Worm (Caenorhabditis elegans) whole organism, young adult: ENCODE data around the gene lnkn-1.

ENCODE experiments used
- F22D6.2 ChIP-seq: sonication (generic microtip); optimal IDR thresholded peaks from 2 replicates; lab custom pipeline; 2016; ENCODE audit warnings: mild to moderate bottlenecking, missing genetic modification characterization, missing compliant biosample characterization
- F33H1.4 ChIP-seq: fragments of 200-800 bp; sonication (Bioruptor generic); IDR thresholded peaks from 2 replicates; pipeline ENCODE4 v1.3.6; 2022; ENCODE audit warnings: missing genetic modification reagents, missing genetic modification characterization, missing compliant biosample characterization
- Y53G8AR.9 ChIP-seq: fragments of 200-800 bp; sonication (Bioruptor generic); conservative IDR thresholded peaks from 2 replicates; pipeline ENCODE4 v1.3.6; 2022; ENCODE audit warnings: missing genetic modification reagents, missing genetic modification characterization, missing compliant biosample characterization
- Y79H2A.3 ChIP-seq: fragments of 200-800 bp; sonication (Bioruptor generic); conservative IDR thresholded peaks from 2 replicates; pipeline ENCODE4 v1.3.6; 2022; ENCODE audit warnings: missing genetic modification reagents, missing genetic modification characterization, missing compliant biosample characterization
- Y95B8A.8 ChIP-seq: fragments of 200-800 bp; sonication (Bioruptor generic); IDR thresholded peaks from 2 replicates; pipeline ENCODE4 v1.3.6; 2022; ENCODE audit warnings: missing genetic modification reagents, missing genetic modification characterization, missing compliant biosample characterization
- ama-1 ChIP-seq, 3 experiments: fragments of 150-350 bp in 1 of 3; sonication (generic microtip) in 2 of 3; optimal IDR thresholded peaks; 2 replicates each; lab custom pipeline; 2014 to 2018; ENCODE audit warnings: missing biosample characterization in 2 of 3, missing genetic modification characterization in 2 of 3, missing genetic modification reagents in 2 of 3
- aptf-2 ChIP-seq: fragments of 200-800 bp; sonication (Bioruptor generic); conservative IDR thresholded peaks from 2 replicates; pipeline ENCODE4 v1.3.6; 2022; ENCODE audit warnings: missing genetic modification reagents, missing genetic modification characterization, missing compliant biosample characterization
- aptf-3 ChIP-seq: fragments of 200-800 bp; sonication (Bioruptor generic); IDR thresholded peaks from 2 replicates; pipeline ENCODE4 v1.3.6; 2022; ENCODE audit warnings: missing genetic modification characterization, missing compliant biosample characterization
- atf-7 ChIP-seq: sonication (generic microtip); optimal IDR thresholded peaks from 2 replicates; lab custom pipeline; 2017; ENCODE audit warnings: mild to moderate bottlenecking, missing genetic modification characterization, missing compliant biosample characterization
- attf-3 ChIP-seq: fragments of 200-800 bp; sonication (Bioruptor generic); conservative IDR thresholded peaks from 2 replicates; pipeline ENCODE4 v1.3.6; 2022; ENCODE audit warnings: missing genetic modification reagents, missing genetic modification characterization, missing compliant biosample characterization
- cebp-2 ChIP-seq: fragments of 200-800 bp; sonication (Bioruptor generic); IDR thresholded peaks from 2 replicates; pipeline ENCODE4 v1.3.6; 2022; ENCODE audit warnings: missing genetic modification characterization, missing compliant biosample characterization
- dpl-1 ChIP-seq: fragments of 150-350 bp; optimal IDR thresholded peaks from 2 replicates; lab custom pipeline; 2014; ENCODE audit warnings: missing biosample characterization, missing genetic modification reagents, missing genetic modification characterization
- efl-1 ChIP-seq: fragments of 150-350 bp; optimal IDR thresholded peaks from 2 replicates; lab custom pipeline; 2014; ENCODE audit warnings: missing biosample characterization, missing genetic modification reagents, missing genetic modification characterization
- egl-18 ChIP-seq: fragments of 200-800 bp; sonication (Bioruptor generic); IDR thresholded peaks from 2 replicates; pipeline ENCODE4 v1.3.6; 2022; ENCODE audit warnings: missing genetic modification reagents, missing genetic modification characterization, missing compliant biosample characterization
- egl-44 ChIP-seq: fragments of 200-800 bp; sonication (Bioruptor generic); IDR thresholded peaks from 2 replicates; pipeline ENCODE4 v1.3.6; 2022; ENCODE audit warnings: missing genetic modification reagents, missing genetic modification characterization, missing compliant biosample characterization
- fkh-3 ChIP-seq: sonication (generic microtip); optimal IDR thresholded peaks from 2 replicates; lab custom pipeline; 2016; ENCODE audit warnings: mild to moderate bottlenecking, missing genetic modification characterization, missing compliant biosample characterization
- him-1 ChIP-seq: sonication (generic microtip); optimal IDR thresholded peaks from 2 replicates; lab custom pipeline; 2016; ENCODE audit warnings: missing genotype, missing genetic modification reagents, missing genetic modification characterization, missing compliant biosample characterization
- hmg-1.2 ChIP-seq: fragments of 200-800 bp; sonication (Bioruptor generic); IDR thresholded peaks from 2 replicates; pipeline ENCODE4 v1.3.6; 2022; ENCODE audit warnings: missing genetic modification reagents, missing genetic modification characterization, missing compliant biosample characterization
- let-607 ChIP-seq, 2 experiments: fragments of 200-800 bp in 1 of 2; sonication (Bioruptor generic) in 1 of 2; sonication (generic microtip) in 1 of 2; optimal IDR thresholded peaks; 2 replicates each; lab custom pipeline; 2016 to 2018; ENCODE audit warnings: mild to moderate bottlenecking in 2 of 2, missing compliant biosample characterization in 2 of 2, missing genetic modification characterization in 2 of 2, moderate library complexity in 2 of 2, missing genotype in 1 of 2
- lsl-1 ChIP-seq: fragments of 200-800 bp; sonication (Bioruptor generic); optimal IDR thresholded peaks from 2 replicates; lab custom pipeline; 2018; ENCODE audit warnings: mild to moderate bottlenecking, missing genetic modification characterization, moderate library complexity, missing compliant biosample characterization
- madf-6 ChIP-seq: fragments of 200-800 bp; sonication (Bioruptor generic); IDR thresholded peaks from 2 replicates; pipeline ENCODE4 v1.3.6; 2022; ENCODE audit warnings: missing genetic modification reagents, missing genetic modification characterization, missing compliant biosample characterization
- madf-8 ChIP-seq: fragments of 200-800 bp; sonication (Bioruptor generic); conservative IDR thresholded peaks from 2 replicates; pipeline ENCODE4 v1.3.6; 2022; ENCODE audit warnings: missing genetic modification reagents, missing genetic modification characterization, missing compliant biosample characterization
- mel-28 ChIP-seq: sonication (generic microtip); optimal IDR thresholded peaks from 2 replicates; lab custom pipeline; 2016; ENCODE audit warnings: borderline replicate concordance, mild to moderate bottlenecking, missing genetic modification characterization, missing compliant biosample characterization
- nfyb-1 ChIP-seq: fragments of 200-800 bp; sonication (Bioruptor generic); IDR thresholded peaks from 2 replicates; pipeline ENCODE4 v1.3.6; 2022; ENCODE audit warnings: missing genetic modification reagents, missing genetic modification characterization, missing compliant biosample characterization
- snpc-1.3 ChIP-seq: sonication (generic microtip); optimal IDR thresholded peaks from 2 replicates; lab custom pipeline; 2017; ENCODE audit warnings: missing genetic modification characterization, mild to moderate bottlenecking, missing compliant biosample characterization, antibody characterized with exemption, moderate library complexity, missing genotype, missing genetic modification reagents; ENCODE audit not compliant: insufficient read depth
- unc-62 ChIP-seq: fragments of 150-350 bp; optimal IDR thresholded peaks from 2 replicates; lab custom pipeline; 2014; ENCODE audit warnings: missing biosample characterization, missing genetic modification reagents, missing genetic modification characterization
- xnd-1 ChIP-seq: sonication (generic microtip); optimal IDR thresholded peaks from 2 replicates; lab custom pipeline; 2016; ENCODE audit warnings: missing genotype, missing genetic modification reagents, missing genetic modification characterization, missing compliant biosample characterization
- zim-3 ChIP-seq: sonication (generic microtip); optimal IDR thresholded peaks from 2 replicates; lab custom pipeline; 2017; ENCODE audit warnings: mild to moderate bottlenecking, missing genetic modification characterization, moderate library complexity, missing compliant biosample characterization
- ztf-22 ChIP-seq: fragments of 200-800 bp; sonication (Bioruptor generic); optimal IDR thresholded peaks from 2 replicates; lab custom pipeline; 2018; ENCODE audit warnings: mild to moderate bottlenecking, missing genetic modification characterization, moderate library complexity, missing compliant biosample characterization
- ztf-25 ChIP-seq: fragments of 200-800 bp; sonication (Bioruptor generic); IDR thresholded peaks from 2 replicates; pipeline ENCODE4 v1.3.6; 2022; ENCODE audit warnings: missing genetic modification reagents, missing genetic modification characterization, missing compliant biosample characterization
- ztf-3 ChIP-seq: fragments of 200-800 bp; sonication (Bioruptor generic); optimal IDR thresholded peaks from 2 replicates; lab custom pipeline; 2018; ENCODE audit warnings: mild to moderate bottlenecking, missing genetic modification characterization, missing compliant biosample characterization

The lnkn-1 gene

ce11 chrIII:8911598-8912194 lies 21.7 kb downstream of the lnkn-1 start, which contains the start of gene tpk-1:
TSS of gene tpk-1 (plus strand) at chrIII:8912144.
- TF ChIP-seq Y53G8AR.9 (GFP tag; lab: Robert Waterston, UW) = 0 out of 2 replicates have a peak, but pooled peaks have one; percentile 45
- no peak for TF ChIP-seq him-1 (tag; lab: Kevin White, UChicago)
- peak; percentile 2 for TF ChIP-seq atf-7 (tag; lab: Kevin White, UChicago)
- TF ChIP-seq nfyb-1 = peak; percentile 51; the same call in 1 of the 2 replicates

- no peak for TF ChIP-seq egl-44 (GFP tag; lab: Robert Waterston, UW)
Measured at ce11 chrIII:8913469-8913868, 23.4 kb downstream of the lnkn-1 start, which contains the start of gene trxr-2. TSS of gene trxr-2 (plus strand) at chrIII:8913769.

- peak; percentile 87 for TF ChIP-seq aptf-3 (GFP tag; lab: Robert Waterston, UW)
- no peak for TF ChIP-seq zim-3 (tag; lab: Kevin White, UChicago)
- TF ChIP-seq ztf-25 (GFP tag; lab: Robert Waterston, UW) = 0 out of 2 replicates have a peak, but pooled peaks have one; percentile 13
- TF ChIP-seq aptf-2 (GFP tag; lab: Robert Waterston, UW) = peak; percentile 99
- TF ChIP-seq madf-6 (GFP tag; lab: Robert Waterston, UW) = peak; percentile 85
- no peak for TF ChIP-seq ztf-22 (GFP tag; lab: Kevin White, UChicago)
- peak; percentile 26; the same call in 1 of the 2 replicates for TF ChIP-seq hmg-1.2
- peak; percentile 70 for TF ChIP-seq efl-1 (GFP tag; lab: Kevin White, UChicago)
- TF ChIP-seq let-607 (tag; optimal IDR thresholded peaks at IDR 0.05; lab: Kevin White, UChicago) = no peak
- peak; percentile 17 for TF ChIP-seq dpl-1 (GFP tag; lab: Kevin White, UChicago)
- TF ChIP-seq xnd-1 = peak; percentile 27
- TF ChIP-seq madf-8 = peak; percentile 27; the same call in 1 of the 2 replicates
- no peak for TF ChIP-seq egl-18
- TF ChIP-seq F33H1.4 (GFP tag; lab: Robert Waterston, UW) = peak; percentile 26; the same call in 1 of the 2 replicates
- TF ChIP-seq Y95B8A.8 (GFP tag; lab: Robert Waterston, UW) = no peak
Measured at ce11 chrIII:8917879-8918381, 27.9 kb downstream of the lnkn-1 start, which contains the start of gene cdc-25.3. TSS of gene cdc-25.3 (minus strand) at chrIII:8917929.

- no peak for TF ChIP-seq ztf-3 (GFP tag; lab: Kevin White, UChicago)
- TF ChIP-seq Y79H2A.3 (GFP tag; lab: Robert Waterston, UW) = no peak
- no peak for TF ChIP-seq attf-3 (GFP tag; lab: Robert Waterston, UW)
- no peak for TF ChIP-seq F22D6.2 (tag; lab: Kevin White, UChicago)
- no peak for TF ChIP-seq cebp-2 (GFP tag; lab: Robert Waterston, UW)
- TF ChIP-seq unc-62 (GFP tag; lab: Kevin White, UChicago) = no peak
- TF ChIP-seq mel-28 (tag; lab: Kevin White, UChicago) = no peak
- TF ChIP-seq snpc-1.3 (tag; lab: Kevin White, UChicago) = no peak
- TF ChIP-seq fkh-3 (tag; lab: Kevin White, UChicago) = no peak
Measured at ce11 chrIII:8919784-8920183, 29.8 kb downstream of the lnkn-1 start, which contains the start of gene ZK637.15. TSS of gene ZK637.15 (plus strand) at chrIII:8920084.

- TF ChIP-seq ama-1 (optimal IDR thresholded peaks at IDR 0.05; lab: Kevin White, UChicago) = peak; percentile 63
- no peak for TF ChIP-seq ama-1 (GFP tag; optimal IDR thresholded peaks at IDR 0.05; lab: Kevin White, UChicago)
- no peak for TF ChIP-seq lsl-1 (GFP tag; lab: Kevin White, UChicago)
Measured at ce11 chrIII:8922061-8922460, 32.0 kb downstream of the lnkn-1 start.
